Worm (Caenorhabditis elegans): ENCODE results near the gene F44E2.3.
A peak's percentile ranks its signal among the peaks of the same experiment; 100 is the strongest.

F44E2.3 gene

DNA sequence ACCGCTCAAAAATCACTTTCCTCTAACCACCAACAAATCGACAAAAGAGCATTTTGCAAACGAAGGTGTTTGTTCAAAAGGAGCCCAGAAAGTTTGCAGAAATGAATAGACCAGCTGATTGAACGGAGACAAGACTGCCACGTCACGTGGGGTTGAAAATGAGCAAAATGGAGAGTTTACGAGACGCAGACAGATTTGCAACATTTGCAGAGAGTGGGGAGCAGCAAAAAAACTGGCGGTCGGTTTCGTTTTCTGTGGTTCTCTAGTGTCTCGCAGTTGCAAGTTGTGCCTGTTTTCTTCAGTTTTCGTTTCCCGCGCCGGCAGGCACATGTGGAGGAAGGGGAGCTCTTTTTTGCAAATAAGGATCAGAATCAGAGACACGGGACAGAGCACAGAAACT, 43.7 kb downstream of the F44E2.3 start:
- TF ChIP-seq nhr-76 (tag; optimal IDR thresholded peaks at IDR 0.05) (no peak), nhr-12 (tag; optimal IDR thresholded peaks at IDR 0.05) (no peak), pha-4 (tag; optimal IDR thresholded peaks at IDR 0.05) (peak; percentile 96), nhr-11 (tag; optimal IDR thresholded peaks at IDR 0.05) (peak; percentile 36), mdl-1 (tag; optimal IDR thresholded peaks at IDR 0.05) (peak; percentile 71), fos-1 (tag; optimal IDR thresholded peaks at IDR 0.05) (no peak), elt-2 (tag; optimal IDR thresholded peaks at IDR 0.05) (peak; percentile 28), pqm-1 (tag; optimal IDR thresholded peaks at IDR 0.05) (peak; percentile 36), nfya-1 (tag; optimal IDR thresholded peaks at IDR 0.05; ENCODE audit: insufficient read depth) (peak; percentile 64), ceh-16 (tag; optimal IDR thresholded peaks at IDR 0.05) (no peak), R02D3.7 (tag; optimal IDR thresholded peaks at IDR 0.05) (no peak), fkh-10 (GFP tag; optimal IDR thresholded peaks at IDR 0.05) (no peak), fkh-2 (tag; optimal IDR thresholded peaks at IDR 0.05) (no peak), jun-1 (tag; optimal IDR thresholded peaks at IDR 0.05) (peak; percentile 69), lin-39 (tag; optimal IDR thresholded peaks at IDR 0.05) (peak; percentile 80), lin-15B (tag; optimal IDR thresholded peaks at IDR 0.05) (peak; percentile 27)

ce11 chrIII:8784500-8784899, 44.6 kb downstream of the F44E2.3 start:
- TF ChIP-seq unc-39 (tag; optimal IDR thresholded peaks at IDR 0.05) (no peak), nhr-43 (tag; optimal IDR thresholded peaks at IDR 0.05; ENCODE audit: poor library complexity, severe bottlenecking) (no peak), fkh-2 (tag; optimal IDR thresholded peaks at IDR 0.05) (no peak), fos-1 (tag; optimal IDR thresholded peaks at IDR 0.05) (no peak), elt-1 (tag; optimal IDR thresholded peaks at IDR 0.05) (no peak), elt-3 (tag; optimal IDR thresholded peaks at IDR 0.05) (no peak)

- TF ChIP-seq mdl-1 (tag; optimal IDR thresholded peaks at IDR 0.05) (no peak), ceh-9 (tag; optimal IDR thresholded peaks at IDR 0.05) (no peak), unc-62 (GFP tag; optimal IDR thresholded peaks at IDR 0.05) (no peak), ama-1 (optimal IDR thresholded peaks at IDR 0.05) (no peak), sea-2 (GFP tag; optimal IDR thresholded peaks at IDR 0.05) (no peak), pha-4 (tag; optimal IDR thresholded peaks at IDR 0.05) (peak; percentile 6), nhr-76 (tag; optimal IDR thresholded peaks at IDR 0.05) (no peak), nhr-25 (tag; optimal IDR thresholded peaks at IDR 0.05) (peak; percentile 10), snpc-4 (tag; optimal IDR thresholded peaks at IDR 0.05) (no peak), nfya-1 (tag; optimal IDR thresholded peaks at IDR 0.05; ENCODE audit: insufficient read depth) (peak; percentile 21), lsy-12 (tag; optimal IDR thresholded peaks at IDR 0.05) (no peak), pqm-1 (tag; optimal IDR thresholded peaks at IDR 0.05) (peak; percentile 75), egl-27 (tag; optimal IDR thresholded peaks at IDR 0.05) (no peak), ceh-16 (tag; optimal IDR thresholded peaks at IDR 0.05) (no peak), jun-1 (tag; optimal IDR thresholded peaks at IDR 0.05) (peak; percentile 17), fkh-2 (tag; optimal IDR thresholded peaks at IDR 0.05) (no peak), fos-1 (tag; optimal IDR thresholded peaks at IDR 0.05) (no peak), nhr-67 (tag; optimal IDR thresholded peaks at IDR 0.05) (no peak), elt-2 (tag; optimal IDR thresholded peaks at IDR 0.05) (peak; percentile 74), nhr-237 (tag; optimal IDR thresholded peaks at IDR 0.05) (no peak), nhr-43 (tag; optimal IDR thresholded peaks at IDR 0.05; ENCODE audit: poor library complexity, severe bottlenecking) (no peak), lin-39 (tag; optimal IDR thresholded peaks at IDR 0.05) (no peak)
These were observed 46.4 kb downstream of the F44E2.3 start for ce11 chrIII:8782744-8783143.

- TF ChIP-seq nhr-76 (tag; optimal IDR thresholded peaks at IDR 0.05) (no peak), nhr-77 (tag; optimal IDR thresholded peaks at IDR 0.05) (no peak), ceh-28 (tag; optimal IDR thresholded peaks at IDR 0.05) (no peak), unc-39 (tag; optimal IDR thresholded peaks at IDR 0.05) (no peak), ztf-11 (tag; optimal IDR thresholded peaks at IDR 0.05) (no peak), hmg-11 (tag; optimal IDR thresholded peaks at IDR 0.05) (no peak), daf-12 (tag; optimal IDR thresholded peaks at IDR 0.05) (no peak), nhr-43 (tag; optimal IDR thresholded peaks at IDR 0.05; ENCODE audit: poor library complexity, severe bottlenecking) (no peak), fos-1 (tag; optimal IDR thresholded peaks at IDR 0.05) (no peak), nfya-1 (tag; optimal IDR thresholded peaks at IDR 0.05; ENCODE audit: insufficient read depth) (peak; percentile 62), lin-39 (tag; optimal IDR thresholded peaks at IDR 0.05) (peak; percentile 68), ceh-16 (tag; optimal IDR thresholded peaks at IDR 0.05) (no peak), nhr-23 (tag; optimal IDR thresholded peaks at IDR 0.05) (no peak), elt-2 (tag; optimal IDR thresholded peaks at IDR 0.05) (no peak), fkh-2 (tag; optimal IDR thresholded peaks at IDR 0.05) (no peak), ceh-82 (tag; optimal IDR thresholded peaks at IDR 0.05) (no peak)
These were observed 47.0 kb downstream of the F44E2.3 start for ce11 chrIII:8782080-8782479.

Data from whole organism, L3 larva.